Worm (Caenorhabditis elegans) whole organism, late embryonic: Measurements from ENCODE around the gene F45D3.1.

Source experiments
- ama-1 ChIP-seq: fragments of 150-350 bp; optimal IDR thresholded peaks from 2 replicates; lab custom pipeline; 2014
- ceh-19 ChIP-seq: fragments of 200-800 bp; sonication (Bioruptor generic); optimal IDR thresholded peaks from 2 replicates; lab custom pipeline; 2018; ENCODE audit warnings: mild to moderate bottlenecking, missing genetic modification characterization, missing compliant biosample characterization
- ceh-48 ChIP-seq: sonication (generic microtip); optimal IDR thresholded peaks from 2 replicates; lab custom pipeline; 2016; ENCODE audit warnings: missing genetic modification characterization, inconsistent platforms, missing compliant biosample characterization
- dmd-4 ChIP-seq: sonication (generic microtip); optimal IDR thresholded peaks from 2 replicates; lab custom pipeline; 2016; ENCODE audit warnings: borderline replicate concordance, missing genetic modification characterization, missing compliant biosample characterization
- elt-2 ChIP-seq: sonication (generic microtip); optimal IDR thresholded peaks from 2 replicates; lab custom pipeline; 2016; ENCODE audit warnings: missing genetic modification reagents, missing genetic modification characterization, missing compliant biosample characterization
- fax-1 ChIP-seq: sonication (generic microtip); optimal IDR thresholded peaks from 2 replicates; lab custom pipeline; 2016; ENCODE audit warnings: missing genotype, missing genetic modification characterization, missing compliant biosample characterization
- hlh-30 ChIP-seq: sonication (generic microtip); optimal IDR thresholded peaks from 2 replicates; lab custom pipeline; 2017; ENCODE audit warnings: antibody characterized with exemption, missing genetic modification characterization, missing compliant biosample characterization; ENCODE audit not compliant: insufficient read depth
- lin-11 ChIP-seq: fragments of 200-800 bp; sonication (Bioruptor generic); optimal IDR thresholded peaks from 2 replicates; lab custom pipeline; 2018; ENCODE audit warnings: mild to moderate bottlenecking, missing genetic modification characterization, missing compliant biosample characterization
- mec-3 ChIP-seq: sonication (generic microtip); optimal IDR thresholded peaks from 2 replicates; lab custom pipeline; 2016; ENCODE audit warnings: borderline replicate concordance, missing genetic modification characterization, missing compliant biosample characterization
- nhr-232 ChIP-seq: sonication (generic microtip); optimal IDR thresholded peaks from 2 replicates; lab custom pipeline; 2016; ENCODE audit warnings: missing genetic modification characterization, missing compliant biosample characterization
- pag-3 ChIP-seq: sonication (generic microtip); optimal IDR thresholded peaks from 2 replicates; lab custom pipeline; 2016; ENCODE audit warnings: missing compliant biosample characterization, missing genetic modification characterization, borderline replicate concordance
- pha-4 ChIP-seq: fragments of 150-350 bp; optimal IDR thresholded peaks from 2 replicates; lab custom pipeline; 2018; ENCODE audit warnings: missing biosample characterization, missing genetic modification reagents, missing genetic modification characterization
- unc-86 ChIP-seq: sonication (generic microtip); optimal IDR thresholded peaks from 2 replicates; lab custom pipeline; 2016; ENCODE audit warnings: missing genetic modification characterization, missing compliant biosample characterization

- TF ChIP-seq lin-11 (tag; lab: Kevin White, UChicago) (no peak), ama-1 (lab: Kevin White, UChicago) (no peak), ceh-19 (GFP tag; lab: Kevin White, UChicago) (no peak), fax-1 (no peak), unc-86 (tag; lab: Kevin White, UChicago) (no peak), mec-3 (tag; lab: Kevin White, UChicago) (no peak), dmd-4 (tag; lab: Kevin White, UChicago) (no peak), ceh-48 (no peak), hlh-30 (no peak), elt-2 (tag; lab: Kevin White, UChicago) (peak; percentile 67), pag-3 (tag; lab: Kevin White, UChicago) (no peak), nhr-232 (no peak), pha-4 (tag; lab: Kevin White, UChicago) (no peak)
Observed at ce11 chrV:12513900-12514299, 13.0 kb upstream of the F45D3.1 start.
